Worm (Caenorhabditis elegans) whole organism, L1 larva: ENCODE data around the gene C24H10.2.

Experiments
- dsc-1 ChIP-seq: sonication (generic microtip); optimal IDR thresholded peaks from 2 replicates; lab custom pipeline; 2016; ENCODE audit warnings: mild to moderate bottlenecking, missing genetic modification characterization, missing compliant biosample characterization
- pag-3 ChIP-seq: sonication (generic microtip); optimal IDR thresholded peaks from 2 replicates; lab custom pipeline; 2017; ENCODE audit warnings: missing genetic modification characterization, mild to moderate bottlenecking, missing compliant biosample characterization, antibody characterized with exemption, borderline replicate concordance; ENCODE audit not compliant: insufficient read depth
- rnt-1 ChIP-seq: sonication (generic microtip); optimal IDR thresholded peaks from 2 replicates; lab custom pipeline; 2016; ENCODE audit warnings: mild to moderate bottlenecking, missing genetic modification characterization, moderate library complexity, missing compliant biosample characterization

- no peak for TF ChIP-seq pag-3
- TF ChIP-seq rnt-1 (tag; lab: Kevin White, UChicago): no peak
- TF ChIP-seq dsc-1: no peak
Observed at ce11 chrX:5033868-5034267, 30.5 kb upstream of the C24H10.2 start, which contains the start of gene ZC449.4.
